Fruit fly (Drosophila melanogaster) whole organism, adult: ENCODE results near the gene rdx.
A peak's percentile ranks its signal among the peaks of the same experiment; 100 is the strongest.

Source experiments
- CG11617 ChIP-seq: fragments of 200-800 bp; sonication (Bioruptor generic); optimal IDR thresholded peaks from 2 replicates; lab custom pipeline; 2017; ENCODE audit warnings: mild to moderate bottlenecking, missing biosample characterization, missing genetic modification reagents, missing genetic modification characterization
- CG12768 ChIP-seq: fragments of 200-800 bp; sonication (Bioruptor generic); optimal IDR thresholded peaks from 2 replicates; lab custom pipeline; 2017; ENCODE audit warnings: missing biosample characterization, missing genetic modification characterization, mild to moderate bottlenecking, moderate library complexity, missing genetic modification reagents
- CG14711 ChIP-seq: fragments of 200-800 bp; sonication (Bioruptor generic); optimal IDR thresholded peaks from 2 replicates; lab custom pipeline; 2018; ENCODE audit warnings: missing biosample characterization, mild to moderate bottlenecking, missing genetic modification characterization, moderate library complexity
- CG1620 ChIP-seq: fragments of 200-800 bp; sonication (Bioruptor generic); optimal IDR thresholded peaks from 2 replicates; lab custom pipeline; 2016; ENCODE audit warnings: missing biosample characterization, missing genetic modification characterization
- CG33017 ChIP-seq: fragments of 200-800 bp; sonication (Bioruptor generic); optimal IDR thresholded peaks from 2 replicates; lab custom pipeline; 2018; ENCODE audit warnings: missing biosample characterization, mild to moderate bottlenecking, missing genetic modification characterization, moderate library complexity
- CG5204 ChIP-seq: fragments of 200-800 bp; sonication (Bioruptor generic); optimal IDR thresholded peaks from 2 replicates; lab custom pipeline; 2016; ENCODE audit warnings: missing biosample characterization, missing genetic modification characterization
- CG7045 ChIP-seq: fragments of 200-800 bp; sonication (Bioruptor generic); optimal IDR thresholded peaks from 2 replicates; lab custom pipeline; 2017; ENCODE audit warnings: missing biosample characterization, mild to moderate bottlenecking, missing genetic modification characterization
- CG7101 ChIP-seq: fragments of 200-800 bp; sonication (Bioruptor generic); optimal IDR thresholded peaks from 2 replicates; lab custom pipeline; 2018; ENCODE audit warnings: missing biosample characterization, mild to moderate bottlenecking, missing genetic modification characterization, moderate library complexity
- Clk ChIP-seq: fragments of 200-800 bp; sonication (Bioruptor generic); optimal IDR thresholded peaks from 2 replicates; lab custom pipeline; 2017; ENCODE audit warnings: missing biosample characterization, missing genetic modification characterization
- Crg-1 ChIP-seq: fragments of 200-800 bp; sonication (Bioruptor generic); optimal IDR thresholded peaks from 2 replicates; lab custom pipeline; 2016; ENCODE audit warnings: missing biosample characterization, missing genetic modification characterization
- Hr96 ChIP-seq: fragments of 200-800 bp; sonication (Bioruptor generic); optimal IDR thresholded peaks from 2 replicates; lab custom pipeline; 2016; ENCODE audit warnings: missing biosample characterization, missing genetic modification characterization
- Mnt ChIP-seq: fragments of 200-800 bp; sonication (Bioruptor generic); optimal IDR thresholded peaks from 2 replicates; lab custom pipeline; 2016; ENCODE audit warnings: missing biosample characterization, mild to moderate bottlenecking, missing genetic modification characterization
- bab1 ChIP-seq: fragments of 200-800 bp; sonication (Bioruptor generic); optimal IDR thresholded peaks from 3 replicates; lab custom pipeline; 2019; ENCODE audit warnings: missing biosample characterization, mild to moderate bottlenecking, missing genetic modification characterization, moderate library complexity
- cic ChIP-seq: fragments of 200-800 bp; sonication (Bioruptor generic); optimal IDR thresholded peaks from 2 replicates; lab custom pipeline; 2017; ENCODE audit warnings: missing biosample characterization, mild to moderate bottlenecking, missing genetic modification characterization, moderate library complexity
- cnc ChIP-seq, 2 experiments: fragments of >200 bp; optimal IDR thresholded peaks; 2 replicates each; lab custom pipeline; 2017
- kay ChIP-seq: fragments of 200-800 bp; sonication (Bioruptor generic); peaks from one replicate; lab custom pipeline; 2016; ENCODE audit warnings: missing biosample characterization, missing genetic modification characterization, borderline replicate concordance
- ovo ChIP-seq: fragments of 200-800 bp; sonication (Bioruptor generic); optimal IDR thresholded peaks from 2 replicates; lab custom pipeline; 2016; ENCODE audit warnings: missing biosample characterization, missing genetic modification characterization
- pad ChIP-seq: fragments of 200-800 bp; sonication (Bioruptor generic); optimal IDR thresholded peaks from 3 replicates; lab custom pipeline; 2017; ENCODE audit warnings: missing biosample characterization, missing genetic modification characterization, mild to moderate bottlenecking, moderate library complexity, missing genetic modification reagents
- tj ChIP-seq: fragments of 200-800 bp; sonication (Bioruptor generic); optimal IDR thresholded peaks from 3 replicates; lab custom pipeline; 2017; ENCODE audit warnings: missing biosample characterization, mild to moderate bottlenecking, missing genetic modification characterization, moderate library complexity
- toe ChIP-seq: fragments of 200-800 bp; sonication (Bioruptor generic); optimal IDR thresholded peaks from 2 replicates; lab custom pipeline; 2016; ENCODE audit warnings: missing biosample characterization, missing genetic modification characterization

The rdx gene

dm6 chr3R:14013827-14014488, 17.9 kb downstream of the rdx start:
- TF ChIP-seq CG11617 (GFP tag; lab: Kevin White, UChicago) (no peak), tj (GFP tag; lab: Kevin White, UChicago) (no peak), CG33017 (no peak), CG14711 (tag; lab: Kevin White, UChicago) (no peak)

DNA sequence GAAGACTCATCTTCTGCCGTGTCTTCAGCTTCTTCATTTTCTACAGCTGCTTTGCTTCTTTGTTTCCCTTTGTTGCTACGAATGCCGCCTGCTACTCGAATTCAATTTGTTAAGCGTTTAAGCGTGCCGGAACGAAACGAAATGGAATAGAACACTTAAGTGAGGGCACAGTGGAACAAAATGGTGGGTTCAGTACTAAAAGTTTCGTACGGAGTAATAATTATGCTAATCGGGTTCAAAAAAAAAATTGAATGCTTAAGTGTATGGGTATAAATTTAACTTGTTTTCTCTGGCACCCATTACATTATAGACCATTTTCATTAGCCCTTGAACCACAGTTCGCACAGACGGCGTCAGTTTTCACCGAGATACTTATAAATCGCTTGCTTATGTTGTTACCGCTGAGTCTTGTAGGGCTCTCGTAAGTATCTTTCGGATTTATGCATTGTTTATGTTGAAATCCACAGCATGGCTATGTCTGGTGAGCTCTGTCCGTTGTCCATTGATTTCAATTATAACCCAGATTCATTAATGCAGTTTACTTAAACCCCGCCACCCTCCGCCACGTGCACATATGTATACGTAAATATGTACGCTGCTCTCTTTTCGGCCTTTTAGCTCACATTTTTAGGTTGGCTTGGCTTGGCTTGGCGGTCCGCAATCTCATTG, 19.2 kb downstream of the rdx start:
- TF ChIP-seq ovo (no peak), cic (GFP tag; lab: Kevin White, UChicago) (no peak), CG7101 (tag; lab: Kevin White, UChicago) (no peak), kay (GFP tag; lab: Kevin White, UChicago) (no peak), tj (GFP tag; lab: Kevin White, UChicago) (no peak), CG14711 (tag; lab: Kevin White, UChicago) (peak; percentile 37), CG7045 (GFP tag; lab: Kevin White, UChicago) (no peak)

- TF ChIP-seq CG12768 (GFP tag; lab: Kevin White, UChicago) (no peak), CG5204 (GFP tag; lab: Kevin White, UChicago) (no peak), bab1 (GFP tag; lab: Kevin White, UChicago) (no peak), cic (GFP tag; lab: Kevin White, UChicago) (no peak), Clk (GFP tag; lab: Kevin White, UChicago) (no peak), CG33017 (no peak), CG1620 (GFP tag; lab: Kevin White, UChicago) (no peak), toe (no peak), CG11617 (GFP tag; lab: Kevin White, UChicago) (no peak), pad (GFP tag; lab: Kevin White, UChicago) (no peak), Hr96 (no peak)
Observed at dm6 chr3R:14011629-14012028, 20.2 kb downstream of the rdx start.

DNA sequence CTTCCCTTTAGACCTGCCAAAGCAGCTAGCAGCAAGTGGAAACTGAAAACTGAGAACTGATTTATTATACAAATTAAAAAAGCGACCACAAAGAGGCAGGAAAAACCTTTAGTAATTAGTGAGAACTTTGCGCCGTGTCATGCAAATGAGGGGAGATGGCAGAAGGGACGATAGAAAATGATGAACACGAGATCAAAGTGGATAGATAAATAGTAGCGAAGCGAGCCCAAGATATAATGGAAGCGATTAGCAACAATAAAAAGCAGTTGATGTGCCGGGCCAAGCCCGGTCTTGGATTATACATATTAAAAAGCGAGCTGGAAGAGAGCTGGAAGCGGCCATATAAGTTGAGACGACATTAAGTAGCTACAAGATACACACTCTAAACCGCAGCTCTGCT, 20.7 kb downstream of the rdx start:
- no peak for TF ChIP-seq toe
- no peak for TF ChIP-seq CG1620 (GFP tag; lab: Kevin White, UChicago)
- no peak for TF ChIP-seq CG7045 (GFP tag; lab: Kevin White, UChicago)
- no peak for TF ChIP-seq ovo
- no peak for TF ChIP-seq CG33017
- no peak for TF ChIP-seq CG7101 (tag; lab: Kevin White, UChicago)
- TF ChIP-seq cnc (optimal IDR thresholded peaks at IDR 0.05; lab: Kevin White, UChicago) = no peak
- TF ChIP-seq CG12768 (GFP tag; lab: Kevin White, UChicago) = no peak
- no peak for TF ChIP-seq CG14711 (tag; lab: Kevin White, UChicago)

DNA sequence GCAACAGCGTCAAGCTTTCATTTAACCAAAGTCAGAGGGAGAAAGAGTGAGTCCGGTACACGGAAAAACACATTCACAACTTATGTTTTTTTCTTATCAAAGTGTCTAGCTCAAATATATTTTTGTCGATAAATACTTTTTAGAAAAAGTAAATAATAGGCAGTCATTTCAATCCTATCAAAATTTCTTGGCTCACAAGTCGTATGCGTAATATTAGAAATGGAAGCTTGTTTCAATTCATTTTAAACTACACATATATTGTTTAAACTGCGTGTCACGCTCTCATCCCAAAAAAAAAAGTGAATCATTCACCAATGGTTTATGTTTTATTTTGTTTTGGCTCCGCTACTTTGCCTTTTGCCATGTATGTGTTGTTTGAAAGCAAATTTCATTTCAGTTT, 22.2 kb downstream of the rdx start:
- no peak for TF ChIP-seq CG7101 (tag; lab: Kevin White, UChicago)
- TF ChIP-seq CG33017 = no peak
- no peak for TF ChIP-seq Crg-1 (GFP tag; lab: Kevin White, UChicago)
- no peak for TF ChIP-seq cnc (optimal IDR thresholded peaks at IDR 0.05; lab: Kevin White, UChicago)
- no peak for TF ChIP-seq CG7045 (GFP tag; lab: Kevin White, UChicago)
- TF ChIP-seq Clk (GFP tag; lab: Kevin White, UChicago) = no peak
- no peak for TF ChIP-seq cic (GFP tag; lab: Kevin White, UChicago)
- no peak for TF ChIP-seq tj (GFP tag; lab: Kevin White, UChicago)
- no peak for TF ChIP-seq bab1 (GFP tag; lab: Kevin White, UChicago)
- no peak for TF ChIP-seq CG12768 (GFP tag; lab: Kevin White, UChicago)
- TF ChIP-seq kay (GFP tag; lab: Kevin White, UChicago) = no peak
- no peak for TF ChIP-seq Mnt (GFP tag; lab: Kevin White, UChicago)
- no peak for TF ChIP-seq toe
- TF ChIP-seq CG1620 (GFP tag; lab: Kevin White, UChicago) = no peak
- TF ChIP-seq pad (GFP tag; lab: Kevin White, UChicago) = no peak

DNA sequence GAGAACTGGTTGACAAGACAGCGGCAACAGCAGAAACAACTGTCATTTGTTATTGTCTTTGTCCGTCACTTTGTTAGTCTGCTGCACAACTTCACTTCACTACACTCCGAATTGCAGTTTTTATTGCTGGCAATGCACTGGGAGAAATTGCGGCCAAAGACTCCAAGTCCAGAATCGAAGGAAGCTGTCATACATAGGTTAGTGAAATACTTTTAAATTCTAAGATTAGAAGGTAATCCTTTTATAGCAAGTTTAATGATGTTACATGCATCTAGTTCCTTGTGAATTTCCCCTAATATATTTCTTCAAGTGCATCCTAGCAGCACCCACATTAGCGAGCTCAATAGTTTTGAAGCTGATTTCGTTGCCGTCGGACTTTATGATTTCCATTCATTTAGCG, 23.0 kb downstream of the rdx start:
- TF ChIP-seq tj (GFP tag; lab: Kevin White, UChicago) = no peak
- TF ChIP-seq cic (GFP tag; lab: Kevin White, UChicago) = no peak
- no peak for TF ChIP-seq ovo
- TF ChIP-seq bab1 (GFP tag; lab: Kevin White, UChicago) = no peak

DNA sequence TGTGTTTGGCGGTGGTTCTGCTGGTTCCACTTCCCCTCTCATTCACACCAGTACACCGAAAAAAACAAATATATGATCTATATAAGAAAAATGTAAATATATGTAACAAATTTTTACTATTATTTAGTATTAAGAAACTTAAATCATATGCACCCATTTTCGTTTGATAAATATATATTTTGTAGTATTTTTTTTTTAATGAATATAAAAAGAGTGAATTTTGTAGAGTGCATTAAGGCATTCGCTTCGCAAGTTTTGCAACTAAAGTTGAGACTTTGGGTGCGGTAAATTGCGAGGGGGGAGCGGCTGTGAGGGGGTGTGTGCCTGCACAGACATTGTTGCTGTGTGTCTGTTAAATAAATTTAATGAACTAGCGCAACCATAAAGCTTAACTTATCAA, 24.3 kb downstream of the rdx start:
- TF ChIP-seq toe (no peak), CG33017 (no peak), cic (GFP tag; lab: Kevin White, UChicago) (no peak), CG11617 (GFP tag; lab: Kevin White, UChicago) (no peak), CG1620 (GFP tag; lab: Kevin White, UChicago) (no peak), CG7101 (tag; lab: Kevin White, UChicago) (no peak), Crg-1 (GFP tag; lab: Kevin White, UChicago) (no peak), CG7045 (GFP tag; lab: Kevin White, UChicago) (no peak), CG5204 (GFP tag; lab: Kevin White, UChicago) (no peak), Hr96 (no peak), kay (GFP tag; lab: Kevin White, UChicago) (no peak), bab1 (GFP tag; lab: Kevin White, UChicago) (no peak), cnc (optimal IDR thresholded peaks at IDR 0.05; lab: Kevin White, UChicago) (no peak), Mnt (GFP tag; lab: Kevin White, UChicago) (no peak), CG12768 (GFP tag; lab: Kevin White, UChicago) (no peak), tj (GFP tag; lab: Kevin White, UChicago) (no peak), pad (GFP tag; lab: Kevin White, UChicago) (no peak), ovo (no peak), Clk (GFP tag; lab: Kevin White, UChicago) (no peak), CG14711 (tag; lab: Kevin White, UChicago) (no peak)
